Fruit fly (Drosophila melanogaster) whole organism, embryonic: ENCODE results near the gene Galphai.
A peak's percentile ranks its signal among the peaks of the same experiment; 100 is the strongest.

Experiments
- Asciz ChIP-seq: fragments of 200-800 bp; sonication (Bioruptor generic); optimal IDR thresholded peaks from 2 replicates; lab custom pipeline; 2017; ENCODE audit warnings: missing biosample characterization, mild to moderate bottlenecking, missing genetic modification characterization, missing genetic modification reagents
- CG10267 ChIP-seq: fragments of 200-800 bp; sonication (Bioruptor generic); optimal IDR thresholded peaks from 2 replicates; lab custom pipeline; 2018; ENCODE audit warnings: missing biosample characterization, mild to moderate bottlenecking, missing genetic modification characterization, moderate library complexity
- CG10321 ChIP-seq: fragments of 200-800 bp; sonication (Bioruptor generic); IDR thresholded peaks from 2 replicates; pipeline ENCODE4 v1.3.6; 2022; ENCODE audit warnings: missing biosample characterization, missing genetic modification characterization
- CG10543 ChIP-seq: fragments of 200-800 bp; sonication (Bioruptor generic); optimal IDR thresholded peaks from 3 replicates; lab custom pipeline; 2017; ENCODE audit warnings: missing biosample characterization, mild to moderate bottlenecking, missing genetic modification characterization, moderate library complexity
- CG11504 ChIP-seq: fragments of 200-800 bp; sonication (Bioruptor generic); optimal IDR thresholded peaks from 3 replicates; lab custom pipeline; 2019; ENCODE audit warnings: missing biosample characterization, mild to moderate bottlenecking, missing genetic modification characterization, moderate library complexity
- CG12104 ChIP-seq: fragments of 200-800 bp; sonication (Bioruptor generic); optimal IDR thresholded peaks from 3 replicates; lab custom pipeline; 2016; ENCODE audit warnings: missing biosample characterization, missing genetic modification characterization
- CG12155 ChIP-seq: fragments of 200-800 bp; sonication (Bioruptor generic); optimal IDR thresholded peaks from 3 replicates; lab custom pipeline; 2016; ENCODE audit warnings: missing biosample characterization, missing genetic modification characterization
- CG12391 ChIP-seq: fragments of 200-800 bp; sonication (Bioruptor generic); optimal IDR thresholded peaks from 3 replicates; lab custom pipeline; 2018; ENCODE audit warnings: missing biosample characterization, mild to moderate bottlenecking, missing genetic modification characterization, moderate library complexity
- CG13424 ChIP-seq: fragments of 200-800 bp; sonication (Bioruptor generic); optimal IDR thresholded peaks from 2 replicates; lab custom pipeline; 2019; ENCODE audit warnings: missing biosample characterization, mild to moderate bottlenecking, missing genetic modification characterization, moderate library complexity
- CG1529 ChIP-seq: fragments of 200-800 bp; sonication (Bioruptor generic); optimal IDR thresholded peaks from 3 replicates; lab custom pipeline; 2018; ENCODE audit warnings: missing biosample characterization, missing genetic modification characterization
- CG17328 ChIP-seq: fragments of 200-800 bp; sonication (Bioruptor generic); IDR thresholded peaks from 2 replicates; pipeline ENCODE4 v1.3.6; 2022; ENCODE audit warnings: missing biosample characterization, missing genetic modification characterization
- CG17361 ChIP-seq: fragments of 200-800 bp; sonication (Bioruptor generic); IDR thresholded peaks from 3 replicates; pipeline ENCODE4 v1.3.6; 2022; ENCODE audit warnings: missing biosample characterization, missing genetic modification characterization
- CG31441 ChIP-seq: fragments of 200-800 bp; sonication (Bioruptor generic); IDR thresholded peaks from 2 replicates; pipeline ENCODE4 v1.3.6; 2022; ENCODE audit warnings: missing biosample characterization, missing genetic modification characterization
- CG32767 ChIP-seq: fragments of 200-800 bp; sonication (Bioruptor generic); IDR thresholded peaks from 2 replicates; pipeline ENCODE4 v1.3.6; 2022; ENCODE audit warnings: missing biosample characterization, missing genetic modification characterization
- CG32772 ChIP-seq: fragments of 200-800 bp; sonication (Bioruptor generic); IDR thresholded peaks from 2 replicates; pipeline ENCODE4 v1.3.6; 2022; ENCODE audit warnings: missing biosample characterization, missing genetic modification characterization
- CG3838 ChIP-seq: fragments of 200-800 bp; sonication (Bioruptor generic); optimal IDR thresholded peaks from 3 replicates; lab custom pipeline; 2016; ENCODE audit warnings: missing biosample characterization, missing genetic modification characterization
- CG7928 ChIP-seq: fragments of 200-800 bp; sonication (Bioruptor generic); optimal IDR thresholded peaks from 2 replicates; lab custom pipeline; 2017; ENCODE audit warnings: missing biosample characterization, mild to moderate bottlenecking, missing genetic modification characterization
- CG8359 ChIP-seq: fragments of 200-800 bp; sonication (Bioruptor generic); optimal IDR thresholded peaks from 2 replicates; lab custom pipeline; 2017; ENCODE audit warnings: missing biosample characterization, mild to moderate bottlenecking, missing genetic modification characterization, borderline replicate concordance
- CG9817 ChIP-seq: fragments of 200-800 bp; sonication (Bioruptor generic); optimal IDR thresholded peaks from 2 replicates; lab custom pipeline; 2018; ENCODE audit warnings: missing biosample characterization, mild to moderate bottlenecking, missing genetic modification characterization, moderate library complexity
- CHES-1-like ChIP-seq: fragments of 200-800 bp; sonication (Bioruptor generic); optimal IDR thresholded peaks from 2 replicates; lab custom pipeline; 2016; ENCODE audit warnings: missing biosample characterization, missing genetic modification characterization
- Chrac-16 ChIP-seq: fragments of 200-800 bp; sonication (Bioruptor generic); optimal IDR thresholded peaks from 3 replicates; lab custom pipeline; 2016; ENCODE audit warnings: missing biosample characterization, missing genetic modification characterization
- Dad ChIP-seq: fragments of 200-800 bp; sonication (Bioruptor generic); optimal IDR thresholded peaks from 3 replicates; lab custom pipeline; 2016; ENCODE audit warnings: missing biosample characterization, missing genetic modification characterization
- Dll ChIP-seq: fragments of 200-800 bp; sonication (Bioruptor generic); IDR thresholded peaks from 4 replicates; pipeline ENCODE4 v1.3.6; 2022; ENCODE audit warnings: missing biosample characterization, missing genetic modification characterization; ENCODE audit not compliant: partially characterized antibody
- Ets65A ChIP-seq: fragments of 200-800 bp; sonication (Bioruptor generic); peaks from one replicate; lab custom pipeline; 2016; ENCODE audit warnings: missing biosample characterization, missing genetic modification characterization
- Fer2 ChIP-seq: fragments of 200-800 bp; sonication (Bioruptor generic); optimal IDR thresholded peaks from 2 replicates; lab custom pipeline; 2018; ENCODE audit warnings: missing biosample characterization, mild to moderate bottlenecking, missing genetic modification characterization, moderate library complexity
- HLH3B ChIP-seq: fragments of 200-800 bp; sonication (Bioruptor generic); IDR thresholded peaks from 2 replicates; pipeline ENCODE4 v1.3.6; 2022; ENCODE audit warnings: missing biosample characterization, missing genetic modification characterization
- HmgD ChIP-seq: fragments of 200-800 bp; sonication (Bioruptor generic); optimal IDR thresholded peaks from 3 replicates; lab custom pipeline; 2016; ENCODE audit warnings: missing biosample characterization, missing genetic modification characterization
- Hmx ChIP-seq: fragments of 200-800 bp; sonication (Bioruptor generic); optimal IDR thresholded peaks from 2 replicates; lab custom pipeline; 2016; ENCODE audit warnings: missing biosample characterization, missing genetic modification characterization
- Hr78 ChIP-seq, 2 experiments: fragments of 200-800 bp in 1 of 2; fragments of >200 bp in 1 of 2; sonication (Bioruptor generic) in 1 of 2; optimal IDR thresholded peaks; 2 replicates each; lab custom pipeline; 2017 to 2019; ENCODE audit warnings: missing biosample characterization in 2 of 2, missing genetic modification characterization in 2 of 2, mild to moderate bottlenecking in 1 of 2, moderate library complexity in 1 of 2
- Poxn ChIP-seq: fragments of 200-800 bp; sonication (Bioruptor generic); IDR thresholded peaks from 2 replicates; pipeline ENCODE4 v1.3.6; 2022; ENCODE audit warnings: missing biosample characterization, missing genetic modification characterization
- Stat92E ChIP-seq, 3 experiments: fragments of >200 bp in 2 of 3; fragments of 200-800 bp in 1 of 3; sonication (Bioruptor generic) in 1 of 3; optimal IDR thresholded peaks; 2 replicates each; lab custom pipeline; 2017 to 2019; ENCODE audit warnings: missing biosample characterization in 3 of 3, missing genetic modification characterization in 3 of 3, mild to moderate bottlenecking in 1 of 3, moderate library complexity in 1 of 3
- ac ChIP-seq: fragments of 200-800 bp; sonication (Bioruptor generic); optimal IDR thresholded peaks from 3 replicates; lab custom pipeline; 2017; ENCODE audit warnings: missing biosample characterization, mild to moderate bottlenecking, missing genetic modification characterization
- al ChIP-seq: fragments of 200-800 bp; sonication (Bioruptor generic); IDR thresholded peaks from 2 replicates; pipeline ENCODE4 v1.3.6; 2022; ENCODE audit warnings: missing biosample characterization, missing genetic modification characterization
- cato ChIP-seq: fragments of 200-800 bp; sonication (Bioruptor generic); optimal IDR thresholded peaks from 2 replicates; lab custom pipeline; 2016; ENCODE audit warnings: missing biosample characterization, missing genetic modification characterization, borderline replicate concordance
- ci ChIP-seq: fragments of 200-800 bp; sonication (Bioruptor generic); IDR thresholded peaks from 3 replicates; pipeline ENCODE4 v1.3.6; 2022; ENCODE audit warnings: missing biosample characterization, missing genetic modification characterization
- crol ChIP-seq: fragments of 200-800 bp; sonication (Bioruptor generic); IDR thresholded peaks from 2 replicates; pipeline ENCODE4 v1.3.6; 2022; ENCODE audit warnings: missing biosample characterization, missing genetic modification characterization
- dm ChIP-seq: fragments of 200-800 bp; sonication (Bioruptor generic); optimal IDR thresholded peaks from 3 replicates; lab custom pipeline; 2016; ENCODE audit warnings: missing biosample characterization, missing genetic modification characterization
- dmrt11E ChIP-seq: fragments of 200-800 bp; sonication (Bioruptor generic); optimal IDR thresholded peaks from 3 replicates; lab custom pipeline; 2018; ENCODE audit warnings: missing biosample characterization, mild to moderate bottlenecking, missing genetic modification characterization, moderate library complexity
- esg ChIP-seq: fragments of 200-800 bp; sonication (Bioruptor generic); conservative IDR thresholded peaks from 2 replicates; pipeline ENCODE4 v1.3.6; 2022; ENCODE audit warnings: missing biosample characterization, missing genetic modification characterization
- fd102C ChIP-seq: fragments of 200-800 bp; sonication (Bioruptor generic); optimal IDR thresholded peaks from 2 replicates; lab custom pipeline; 2018; ENCODE audit warnings: missing biosample characterization, mild to moderate bottlenecking, missing genetic modification characterization, moderate library complexity
- fd96Cb ChIP-seq: fragments of 200-800 bp; sonication (Bioruptor generic); optimal IDR thresholded peaks from 2 replicates; lab custom pipeline; 2018; ENCODE audit warnings: missing biosample characterization, mild to moderate bottlenecking, missing genetic modification characterization, moderate library complexity
- fru ChIP-seq: fragments of >200 bp; optimal IDR thresholded peaks from 2 replicates; lab custom pipeline; 2017
- gsb ChIP-seq: fragments of 200-800 bp; sonication (Bioruptor generic); IDR thresholded peaks from 2 replicates; pipeline ENCODE4 v1.3.6; 2022; ENCODE audit warnings: missing biosample characterization, missing genetic modification characterization
- h ChIP-seq: fragments of >200 bp; optimal IDR thresholded peaks from 2 replicates; lab custom pipeline; 2017
- hbn ChIP-seq: fragments of 200-800 bp; sonication (Bioruptor generic); IDR thresholded peaks from 2 replicates; pipeline ENCODE4 v1.3.6; 2022; ENCODE audit warnings: missing biosample characterization, missing genetic modification characterization; ENCODE audit not compliant: partially characterized antibody
- sr ChIP-seq: fragments of 200-800 bp; sonication (Bioruptor generic); IDR thresholded peaks from 3 replicates; pipeline ENCODE4 v1.3.6; 2022; ENCODE audit warnings: missing biosample characterization, missing genetic modification characterization
- tup ChIP-seq: fragments of 200-800 bp; sonication (Bioruptor generic); optimal IDR thresholded peaks from 2 replicates; lab custom pipeline; 2016; ENCODE audit warnings: missing biosample characterization, mild to moderate bottlenecking, missing genetic modification characterization, moderate library complexity
- twi ChIP-seq: fragments of 200-800 bp; optimal IDR thresholded peaks from 2 replicates; lab custom pipeline; 2019; ENCODE audit warnings: missing biosample characterization, mild to moderate bottlenecking, missing genetic modification characterization, moderate library complexity
- vfl ChIP-seq: fragments of 200-800 bp; sonication (Bioruptor generic); optimal IDR thresholded peaks from 2 replicates; lab custom pipeline; 2016; ENCODE audit warnings: missing biosample characterization, missing genetic modification characterization
- vnd ChIP-seq: fragments of 200-800 bp; sonication (Bioruptor generic); IDR thresholded peaks from 3 replicates; pipeline ENCODE4 v1.3.6; 2022; ENCODE audit warnings: missing biosample characterization, missing genetic modification characterization; ENCODE audit not compliant: partially characterized antibody
- wdn ChIP-seq: fragments of 200-800 bp; sonication (Bioruptor generic); IDR thresholded peaks from 2 replicates; pipeline ENCODE4 v1.3.6; 2022; ENCODE audit warnings: missing biosample characterization, missing genetic modification characterization
- wor ChIP-seq: fragments of 200-800 bp; sonication (Bioruptor generic); IDR thresholded peaks from 2 replicates; pipeline ENCODE4 v1.3.6; 2022; ENCODE audit warnings: missing biosample characterization, missing genetic modification characterization

The Galphai gene

DNA sequence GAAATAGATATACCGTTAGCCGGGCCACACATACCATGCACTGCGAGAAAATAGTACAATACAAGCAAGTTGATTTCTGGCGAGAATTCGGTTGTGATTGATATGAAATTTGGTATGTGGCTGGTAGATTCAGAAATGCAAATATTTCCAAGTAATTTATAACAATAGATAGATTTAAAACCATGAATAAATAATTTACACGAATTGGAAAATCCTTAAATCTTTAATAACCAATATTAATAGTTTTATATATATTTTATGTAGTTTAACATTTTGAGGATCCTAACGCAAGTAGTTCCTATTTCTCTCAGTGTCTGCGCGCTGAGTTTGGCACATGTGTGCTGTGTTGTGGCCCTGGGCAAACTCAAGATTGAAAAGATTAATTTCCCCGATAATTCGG is 2.0 kb upstream of the Galphai start (continued):
- TF ChIP-seq gsb (no peak), Asciz (GFP tag; lab: Kevin White, UChicago) (no peak), Chrac-16 (peak; percentile 43), al (no peak), Dll (GFP tag; lab: Robert Waterston, UW) (no peak), CG10543 (GFP tag; lab: Kevin White, UChicago) (no peak), vfl (GFP tag; lab: Kevin White, UChicago) (no peak), cato (peak; percentile 13), Fer2 (no peak), CG10267 (tag; lab: Kevin White, UChicago) (peak; percentile 55), esg (GFP tag; lab: Robert Waterston, UW) (no peak), CHES-1-like (GFP tag; lab: Kevin White, UChicago) (no peak), Ets65A (GFP tag; lab: Kevin White, UChicago) (peak; percentile 16), fd102C (GFP tag; lab: Kevin White, UChicago) (peak; percentile 57), dmrt11E (tag; lab: Kevin White, UChicago) (peak; percentile 86), Stat92E (GFP tag; optimal IDR thresholded peaks at IDR 0.05; lab: Kevin White, UChicago) (no peak), h (lab: Kevin White, UChicago) (no peak), Hr78 (GFP tag; optimal IDR thresholded peaks at IDR 0.05; lab: Kevin White, UChicago) (no peak), CG13424 (peak; percentile 64), vnd (GFP tag; lab: Robert Waterston, UW) (no peak), wdn (GFP tag; lab: Robert Waterston, UW) (no peak), wor (GFP tag; lab: Robert Waterston, UW) (no peak), CG31441 (GFP tag; lab: Robert Waterston, UW) (peak; percentile 44), CG17361 (GFP tag; lab: Robert Waterston, UW) (peak; percentile 74), ac (peak; percentile 66), CG8359 (GFP tag; lab: Kevin White, UChicago) (no peak), HLH3B (no peak; the same call in 1 of the 2 replicates), CG7928 (no peak), dm (GFP tag; lab: Kevin White, UChicago) (no peak), CG32767 (GFP tag; lab: Robert Waterston, UW) (no peak), hbn (GFP tag; lab: Robert Waterston, UW) (no peak), Poxn (GFP tag; lab: Robert Waterston, UW) (no peak), CG3838 (GFP tag; lab: Kevin White, UChicago) (no peak), CG9817 (tag; lab: Kevin White, UChicago) (no peak), CG12104 (peak; percentile 40)

dm6 chr3L:6981109-6981741 is 1.4 kb upstream of the Galphai start:
- TF ChIP-seq CG12155 (no peak), crol (GFP tag; lab: Robert Waterston, UW) (peak; percentile 98), Hmx (GFP tag; lab: Kevin White, UChicago) (no peak), fd96Cb (tag; lab: Kevin White, UChicago) (no peak), CG17328 (GFP tag; lab: Robert Waterston, UW) (no peak), Hr78 (GFP tag; optimal IDR thresholded peaks at IDR 0.05; lab: Kevin White, UChicago) (peak in 1 of 2 experiments; percentile 5), ci (peak; percentile 80), fru (no peak), sr (GFP tag; lab: Robert Waterston, UW) (peak; percentile 58; the same call in 1 of the 3 replicates), CG11504 (tag; lab: Kevin White, UChicago) (no peak), twi (tag; lab: Kevin White, UChicago) (peak; percentile 79), CG10321 (peak; percentile 81), CG12391 (no peak), Dad (GFP tag; lab: Kevin White, UChicago) (no peak), CG1529 (GFP tag; lab: Kevin White, UChicago) (no peak), CG32772 (GFP tag; lab: Robert Waterston, UW) (no peak), tup (no peak), HmgD (no peak)
